Fruit fly (Drosophila melanogaster) Kc167 (cell line): Measurements from ENCODE around the gene scrt.

Source experiments
- h ChIP-seq: fragments of >200 bp; optimal IDR thresholded peaks from 3 replicates; lab custom pipeline; 2018; ENCODE audit warnings: missing external identifiers
- insv ChIP-seq: fragments of >200 bp; optimal IDR thresholded peaks from 3 replicates; lab custom pipeline; 2018; ENCODE audit warnings: missing external identifiers
- psq ChIP-seq: fragments of >200 bp; optimal IDR thresholded peaks from 2 replicates; lab custom pipeline; 2017; ENCODE audit warnings: missing external identifiers

DNA sequence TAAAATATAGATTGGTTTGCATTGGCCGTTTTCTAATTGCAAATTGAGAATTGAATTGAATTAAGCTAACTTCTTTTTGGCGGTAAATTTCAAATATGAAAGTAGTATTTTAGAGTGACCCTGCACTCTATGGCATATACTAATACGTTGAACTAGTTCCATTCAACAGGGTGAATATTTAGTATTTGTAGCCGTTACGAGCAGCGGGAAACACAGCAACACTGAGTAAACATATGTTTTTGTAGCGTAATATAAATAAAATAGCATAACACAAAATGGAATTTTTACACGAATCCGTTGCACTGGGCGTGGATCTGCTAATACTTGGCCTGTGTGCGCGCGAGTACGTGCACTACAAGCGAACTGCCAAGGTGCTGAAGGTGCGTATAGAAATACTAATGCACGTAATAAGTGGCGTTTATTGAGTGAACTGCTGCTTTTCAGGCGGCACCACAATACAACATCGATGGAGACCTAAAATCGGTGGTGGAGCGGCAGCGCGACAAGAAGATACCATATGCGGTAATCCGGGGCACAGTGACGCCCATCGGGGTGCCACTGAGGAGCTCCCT, 37.6 kb downstream of the scrt start, which contains the start of gene Mul1:
- TF ChIP-seq insv (lab: Kevin White, UChicago), result no peak
- TF ChIP-seq psq (lab: Kevin White, UChicago), result no peak
- TF ChIP-seq h, result no peak
